Worm (Caenorhabditis elegans): ENCODE measurements around the gene prcc-1.

ce11 chrIV:13077694-13078093 lies 15.9 kb downstream of the prcc-1 start:
- TF ChIP-seq nfyb-1 (GFP tag; IDR thresholded peaks at IDR 0.05) = no peak
- no peak for TF ChIP-seq aptf-3 (GFP tag; IDR thresholded peaks at IDR 0.05)
- no peak for TF ChIP-seq ztf-6 (GFP tag; IDR thresholded peaks at IDR 0.05)
- no peak for TF ChIP-seq athp-1 (tag; optimal IDR thresholded peaks at IDR 0.05)
- no peak for TF ChIP-seq attf-3 (GFP tag; conservative IDR thresholded peaks at IDR 0.05)
